Worm (Caenorhabditis elegans): ENCODE data around the gene srz-18.

Gene srz-18

ce11 chrV:20626043-20626761 lies at the start of gene srz-18, which contains the start of gene F46B3.9:
TSS of gene srz-18 (plus strand) at chrV:20626711.
TSS of gene F46B3.9 (minus strand) at chrV:20626143.
- no peak for TF ChIP-seq unc-62 (GFP tag; optimal IDR thresholded peaks at IDR 0.05)

DNA sequence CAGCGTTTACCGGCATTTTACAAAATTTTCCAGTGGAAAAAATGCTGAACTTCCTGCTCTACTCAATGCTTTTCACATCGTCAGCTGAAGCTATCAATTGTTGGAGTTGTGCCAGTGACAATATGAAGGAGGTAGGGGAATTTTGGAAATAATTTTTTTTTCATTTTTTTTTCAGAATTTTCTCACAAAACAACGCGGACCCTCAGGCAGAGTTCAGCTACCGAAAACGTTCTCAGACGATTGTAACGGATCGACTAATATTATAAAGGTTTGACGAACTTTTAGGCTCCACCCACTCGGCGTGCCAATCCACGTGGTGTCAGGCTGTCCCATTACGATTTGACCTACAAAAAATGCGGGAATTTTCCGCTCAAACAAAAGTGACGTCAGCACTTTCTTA lies 47.0 kb upstream of the srz-18 start, which contains the start of gene F26F2.8:
TSS of gene F26F2.8 (plus strand) at position 13 of the 400 bp plus-strand sequence.
- TF ChIP-seq unc-62 (GFP tag; optimal IDR thresholded peaks at IDR 0.05) = no peak

ce11 chrV:20580511-20581040 lies 45.9 kb upstream of the srz-18 start, which contains the start of gene F26F2.7:
TSS of gene F26F2.7 (plus strand) at chrV:20580990.
- TF ChIP-seq unc-62 (GFP tag; optimal IDR thresholded peaks at IDR 0.05) = no peak

- no peak for TF ChIP-seq unc-62 (GFP tag; optimal IDR thresholded peaks at IDR 0.05)
These were observed 31.8 kb upstream of the srz-18 start, which contains the start of gene F26F2.10 for ce11 chrV:20594746-20595145. TSS of gene F26F2.10 (minus strand) at chrV:20594846.

- no peak for TF ChIP-seq unc-62 (GFP tag; optimal IDR thresholded peaks at IDR 0.05)
These were observed 30.9 kb upstream of the srz-18 start, which contains the start of gene F26F2.11 for ce11 chrV:20595653-20596052. TSS of gene F26F2.11 (minus strand) at chrV:20595753.

DNA sequence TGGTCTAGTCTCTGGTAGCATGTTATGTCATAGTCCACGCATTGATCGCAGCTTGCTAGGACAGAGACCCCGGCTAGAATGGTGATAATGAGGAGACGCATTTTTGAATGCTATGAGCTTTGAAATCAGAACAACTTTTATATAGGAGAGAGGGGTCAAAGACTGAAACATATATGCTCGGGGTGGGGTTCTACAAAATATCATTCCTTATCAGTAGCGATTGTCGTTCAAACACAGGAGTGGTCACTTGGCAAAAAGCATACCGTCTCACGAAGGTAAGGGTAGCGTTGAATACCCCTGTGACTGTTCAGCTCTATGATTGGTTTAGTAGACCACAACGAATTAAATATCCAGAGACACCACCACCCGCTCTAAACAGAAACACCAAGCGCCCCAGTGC lies 29.4 kb upstream of the srz-18 start, which contains the start of gene F46B3.1:
TSS of gene F46B3.1 (minus strand) at position 101 of the 400 bp plus-strand sequence.
- no peak for TF ChIP-seq unc-62 (GFP tag; optimal IDR thresholded peaks at IDR 0.05)

DNA sequence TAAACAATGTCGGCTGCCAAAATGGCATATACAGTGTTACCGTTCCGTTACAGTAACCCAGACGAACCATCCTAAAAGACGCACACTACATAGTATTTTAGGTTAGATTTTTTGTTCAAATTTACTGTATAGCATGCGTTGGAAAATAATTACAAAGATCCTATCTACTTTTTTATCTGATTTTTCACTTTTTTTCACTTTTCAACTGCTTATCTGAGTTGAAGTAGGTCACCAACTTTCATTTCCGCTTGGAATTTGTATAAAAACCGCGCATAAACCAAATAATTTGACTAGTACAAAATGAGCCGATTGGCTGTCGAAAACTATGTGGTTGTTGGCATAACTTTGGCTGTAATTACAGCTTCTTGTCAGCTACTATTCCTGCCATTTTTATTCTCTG lies 26.7 kb upstream of the srz-18 start, which contains the start of gene col-163:
TSS of gene col-163 (plus strand) at position 301 of the 400 bp plus-strand sequence.
- TF ChIP-seq unc-62 (GFP tag; optimal IDR thresholded peaks at IDR 0.05) = no peak

DNA sequence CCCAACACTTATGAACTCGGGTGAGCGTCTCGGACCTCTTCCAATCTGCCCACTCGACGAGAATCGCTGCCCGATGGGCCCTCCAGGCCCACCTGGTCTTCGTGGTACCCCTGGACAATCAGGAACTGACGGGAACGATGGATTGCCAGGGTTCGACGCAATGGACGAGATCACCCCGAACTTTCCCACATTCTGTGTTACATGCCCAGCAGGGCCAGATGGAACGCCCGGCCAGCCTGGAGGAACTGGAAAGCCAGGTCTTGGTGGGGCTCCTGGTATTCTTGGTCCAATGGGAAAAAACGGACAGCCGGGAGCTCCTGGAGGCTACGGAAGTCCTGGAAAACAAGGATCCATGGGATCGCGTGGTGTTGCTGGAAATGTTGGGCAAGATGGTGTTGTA lies 25.8 kb upstream of the srz-18 start:
- no peak for TF ChIP-seq unc-62 (GFP tag; optimal IDR thresholded peaks at IDR 0.05)

DNA sequence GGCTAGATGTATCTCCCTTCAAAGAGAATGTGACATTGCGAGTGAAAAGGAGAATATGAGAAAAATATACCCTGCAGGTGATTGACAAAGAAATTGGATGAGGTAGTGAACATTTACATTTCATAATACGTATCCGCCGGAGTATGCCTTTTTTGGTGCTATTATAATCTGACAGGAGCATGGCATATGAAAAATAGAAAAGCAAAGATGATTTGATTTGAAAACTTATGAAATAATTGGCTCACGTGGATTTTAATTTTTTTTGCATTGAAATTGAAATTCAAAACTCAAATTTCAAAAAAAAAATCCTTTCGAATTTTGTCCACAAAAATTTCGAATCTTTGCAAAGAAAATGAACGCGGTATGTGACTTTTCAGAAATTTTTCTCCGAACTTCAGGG lies 23.5 kb upstream of the srz-18 start, which contains the start of gene ttr-11:
TSS of gene ttr-11 (plus strand) at position 301 of the 400 bp plus-strand sequence.
- no peak for TF ChIP-seq unc-62 (GFP tag; optimal IDR thresholded peaks at IDR 0.05)

DNA sequence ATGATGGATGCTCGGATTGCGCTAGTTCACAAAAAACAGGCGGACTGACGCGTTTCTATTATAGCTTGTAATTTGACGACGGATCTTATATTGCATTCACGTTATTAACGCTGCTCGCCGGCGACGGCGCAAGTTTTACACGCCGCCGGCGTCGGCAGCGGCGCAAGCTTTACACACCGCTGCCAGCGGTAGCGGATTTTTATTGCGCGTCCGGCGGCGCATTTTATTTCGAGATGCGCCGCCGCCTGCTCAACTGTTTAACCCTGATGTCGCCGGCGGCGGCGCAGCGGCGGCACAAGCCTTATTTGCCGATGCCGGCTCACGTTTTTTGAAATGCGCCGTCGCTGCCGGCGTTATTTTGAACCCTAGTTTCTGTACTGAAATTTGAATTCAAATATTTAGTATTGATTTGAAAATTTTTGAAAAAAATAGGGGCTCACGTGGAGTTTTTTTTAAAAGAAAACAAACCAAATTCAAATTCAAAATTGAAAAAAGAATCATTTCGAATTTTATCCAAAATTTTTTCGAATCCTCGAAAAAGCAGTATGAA lies 21.8 kb upstream of the srz-18 start, which contains the start of gene ttr-57:
TSS of gene ttr-57 (plus strand) at position 500 of the 550 bp plus-strand sequence.
- TF ChIP-seq unc-62 (GFP tag; optimal IDR thresholded peaks at IDR 0.05) = no peak

DNA sequence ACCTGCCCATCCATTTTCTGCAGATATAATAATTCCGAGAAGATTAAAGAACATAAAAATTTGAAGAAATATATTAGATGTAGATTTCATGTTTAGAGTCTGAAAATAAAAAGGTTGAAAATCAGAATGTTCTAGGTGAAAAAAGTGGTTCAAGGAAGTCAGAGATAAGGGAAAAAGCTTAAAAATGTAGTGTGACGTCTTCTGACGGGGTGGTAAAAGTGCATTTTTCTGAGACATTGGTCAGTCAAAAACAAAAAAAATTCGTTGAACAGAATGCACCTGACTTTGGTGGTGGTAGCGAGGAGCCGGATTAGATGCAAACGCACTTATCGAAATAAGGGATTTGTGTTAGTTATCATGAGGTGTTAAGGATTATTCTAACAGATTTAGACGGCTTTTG lies 19.9 kb upstream of the srz-18 start, which contains the start of gene F46B3.23:
TSS of gene F46B3.23 (minus strand) at position 101 of the 400 bp plus-strand sequence.
- TF ChIP-seq unc-62 (GFP tag; optimal IDR thresholded peaks at IDR 0.05) = no peak

- TF ChIP-seq unc-62 (GFP tag; optimal IDR thresholded peaks at IDR 0.05) = no peak
These were observed 17.8 kb upstream of the srz-18 start, which contains the start of gene ttr-12 for ce11 chrV:20608688-20609087. TSS of gene ttr-12 (minus strand) at chrV:20608788.

DNA sequence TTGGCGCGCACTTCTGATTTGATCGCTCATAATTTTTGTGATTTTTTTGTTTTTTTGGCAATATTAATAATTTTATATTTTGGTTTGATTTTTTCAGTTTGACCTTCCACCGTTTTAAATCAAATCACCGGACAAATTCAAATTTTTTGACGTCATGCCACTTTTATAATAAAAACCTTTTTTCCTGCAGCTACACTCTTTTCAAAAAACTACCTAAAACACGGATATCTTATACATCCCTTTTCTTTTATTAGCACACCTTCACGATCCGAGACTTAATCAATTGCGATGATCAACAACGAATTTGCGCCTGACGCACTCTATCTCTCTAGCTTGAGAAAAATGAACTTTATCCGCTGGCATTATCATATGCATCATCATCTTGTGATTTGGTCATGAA lies 17.0 kb upstream of the srz-18 start, which contains the start of gene grd-2:
TSS of gene grd-2 (plus strand) at position 301 of the 400 bp plus-strand sequence.
- TF ChIP-seq unc-62 (GFP tag; optimal IDR thresholded peaks at IDR 0.05) = no peak

DNA sequence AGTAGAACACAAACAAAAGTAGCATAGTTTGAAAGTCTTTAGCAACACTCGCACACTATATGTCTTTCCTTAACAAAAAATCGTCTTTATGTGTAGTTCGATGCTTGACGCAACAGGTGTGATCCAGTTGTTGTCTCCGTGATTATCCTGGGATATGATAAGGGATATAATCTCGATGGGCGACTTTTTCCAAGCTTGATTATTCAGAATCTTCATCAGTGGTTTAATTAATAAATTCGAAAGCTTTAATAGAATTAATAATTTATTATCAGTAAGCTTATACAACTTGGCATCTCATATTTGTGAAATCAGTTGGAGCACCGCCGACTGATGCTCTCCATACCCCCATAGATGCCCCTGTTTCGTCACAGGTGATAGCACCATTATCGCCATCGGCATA lies 7.9 kb upstream of the srz-18 start, which contains the start of gene F46B3.7:
TSS of gene F46B3.7 (minus strand) at position 101 of the 400 bp plus-strand sequence.
- TF ChIP-seq unc-62 (GFP tag; optimal IDR thresholded peaks at IDR 0.05) = no peak

ce11 chrV:20623060-20623459 lies 3.5 kb upstream of the srz-18 start, which contains the start of gene F46B3.8:
TSS of gene F46B3.8 (minus strand) at chrV:20623160.
- TF ChIP-seq unc-62 (GFP tag; optimal IDR thresholded peaks at IDR 0.05) = no peak

- no peak for TF ChIP-seq unc-62 (GFP tag; optimal IDR thresholded peaks at IDR 0.05)
These were observed 1.3 kb upstream of the srz-18 start for ce11 chrV:20625260-20625659.
